Worm (Caenorhabditis elegans) whole organism, dauer: ENCODE data around the gene Y57A10A.4.
"Not testable (repeated sequence)": the region's sequence is repeated elsewhere in the genome, so short reads cannot be mapped to it uniquely, and the experiment has no call there.

Experiments used
- unc-62 ChIP-seq: sonication (generic microtip); optimal IDR thresholded peaks from 2 replicates; lab custom pipeline; 2017; ENCODE audit warnings: missing biosample characterization, missing genetic modification reagents, missing genetic modification characterization

Gene Y57A10A.4

ce11 chrII:12151640-12152039 is at the start of gene Y57A10A.4:
TSS of gene Y57A10A.4 (plus strand) at chrII:12151940.
- TF ChIP-seq unc-62 (GFP tag; lab: Kevin White, UChicago), result not testable (repeated sequence)

DNA sequence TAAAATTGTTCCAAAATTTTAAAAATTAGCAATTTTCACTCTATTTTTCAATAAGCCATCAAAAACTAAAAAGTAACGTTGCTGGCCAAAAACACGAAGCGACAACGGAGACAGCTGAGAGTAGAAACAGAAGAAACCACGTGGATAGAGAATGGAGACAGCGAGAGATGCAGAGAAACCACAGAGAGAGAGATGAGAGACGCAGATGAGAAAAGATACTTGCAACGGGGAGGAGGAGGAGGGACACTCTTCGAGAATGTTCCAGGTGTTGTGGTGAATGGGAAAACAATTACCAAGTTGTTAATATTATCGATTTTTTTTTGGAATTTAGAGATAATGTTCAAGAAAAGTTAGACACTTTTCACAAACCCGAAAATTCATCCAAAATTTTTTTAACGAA is 49.4 kb upstream of the Y57A10A.4 start:
- TF ChIP-seq unc-62 (GFP tag; lab: Kevin White, UChicago), result no peak

- TF ChIP-seq unc-62 (GFP tag; lab: Kevin White, UChicago), result no peak
Measured at ce11 chrII:12107840-12108239, 43.9 kb upstream of the Y57A10A.4 start, which contains the start of gene Y17G7B.18. TSS of gene Y17G7B.18 (minus strand) at chrII:12107857.

- TF ChIP-seq unc-62 (GFP tag; lab: Kevin White, UChicago), result no peak
Measured at ce11 chrII:12108843-12109242, 42.9 kb upstream of the Y57A10A.4 start.

- TF ChIP-seq unc-62 (GFP tag; lab: Kevin White, UChicago), result no peak
Measured at ce11 chrII:12110997-12111396, 40.7 kb upstream of the Y57A10A.4 start.

ce11 chrII:12130393-12130792 is 21.3 kb upstream of the Y57A10A.4 start:
- TF ChIP-seq unc-62 (GFP tag; lab: Kevin White, UChicago), result no peak

DNA sequence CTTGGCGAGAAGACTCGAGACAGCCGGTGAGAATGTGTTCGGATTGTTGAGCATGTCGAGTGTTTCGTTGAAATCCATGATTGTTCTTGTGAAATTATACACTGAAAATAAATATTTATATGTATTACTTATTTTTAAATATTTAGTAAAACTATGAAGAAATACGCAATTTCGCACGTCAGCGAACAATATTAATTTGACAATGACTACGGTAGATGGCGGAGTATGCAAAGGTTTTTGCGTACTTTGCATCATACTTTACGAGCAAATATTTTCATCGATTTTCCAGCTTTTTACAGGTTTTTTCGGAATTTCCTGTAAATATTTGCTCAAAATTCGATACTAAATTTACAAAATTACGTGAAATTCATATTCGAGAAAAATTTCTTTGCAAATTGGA is 20.9 kb upstream of the Y57A10A.4 start, which contains the start of gene set-24:
Gene set-24 (minus strand): TSS at position 101 of the 400 bp plus-strand sequence.
- no peak for TF ChIP-seq unc-62 (GFP tag; lab: Kevin White, UChicago)

- TF ChIP-seq unc-62 (GFP tag; lab: Kevin White, UChicago), result no peak
Measured at ce11 chrII:12137983-12138382, 13.8 kb upstream of the Y57A10A.4 start.

DNA sequence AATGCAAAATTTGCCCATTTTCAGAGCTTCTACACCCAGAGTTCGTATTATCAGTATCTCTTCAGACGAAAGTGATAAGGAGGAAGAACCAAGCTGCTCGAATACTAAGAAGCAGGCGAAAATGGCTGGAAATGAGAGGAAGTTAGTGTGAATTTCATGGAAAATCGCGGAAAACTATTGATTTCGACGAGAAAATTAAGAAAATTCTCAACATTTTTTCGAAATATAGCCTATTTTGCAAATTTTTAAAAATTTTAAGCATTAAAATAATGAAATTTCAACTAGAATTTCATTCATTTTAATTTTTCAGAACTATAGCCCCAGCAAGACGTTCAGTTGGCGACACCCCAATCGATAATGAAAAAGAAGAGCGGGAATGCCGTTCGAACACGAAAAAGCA is 8.2 kb upstream of the Y57A10A.4 start:
- TF ChIP-seq unc-62 (GFP tag; lab: Kevin White, UChicago), result no peak

DNA sequence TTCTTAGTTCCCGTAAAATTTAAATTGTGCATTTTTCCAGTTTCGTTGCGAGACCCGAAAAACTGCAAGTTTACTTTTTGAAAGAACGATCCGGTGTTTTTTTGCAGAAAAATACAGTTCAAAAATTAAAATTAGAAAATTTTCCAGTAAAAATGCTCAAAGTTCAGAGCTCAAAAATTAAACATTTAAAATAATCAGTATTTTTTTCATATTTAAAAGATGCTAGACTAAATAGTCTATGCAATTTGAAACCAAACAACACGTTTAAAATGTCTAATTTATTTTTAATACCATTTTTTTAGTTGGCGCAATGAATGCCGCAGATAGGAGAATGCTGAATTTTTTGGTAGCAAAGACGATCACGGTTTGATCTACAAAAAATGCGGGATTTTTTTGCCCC is 4.4 kb upstream of the Y57A10A.4 start, which contains the start of gene Y57A10A.2:
Gene Y57A10A.2 (plus strand): TSS at position 301 of the 400 bp plus-strand sequence.
- TF ChIP-seq unc-62 (GFP tag; lab: Kevin White, UChicago), result no peak

- TF ChIP-seq unc-62 (GFP tag; lab: Kevin White, UChicago), result no peak
Measured at ce11 chrII:12150227-12150626, 1.5 kb upstream of the Y57A10A.4 start.

ce11 chrII:12154186-12154585 is 2.4 kb downstream of the Y57A10A.4 start, which contains the start of gene Y57A10A.5:
TSS of gene Y57A10A.5 (plus strand) at chrII:12154486.
- TF ChIP-seq unc-62 (GFP tag; lab: Kevin White, UChicago), result not testable (repeated sequence)

ce11 chrII:12162997-12163396 is 11.3 kb downstream of the Y57A10A.4 start:
- TF ChIP-seq unc-62 (GFP tag; lab: Kevin White, UChicago), result no peak

DNA sequence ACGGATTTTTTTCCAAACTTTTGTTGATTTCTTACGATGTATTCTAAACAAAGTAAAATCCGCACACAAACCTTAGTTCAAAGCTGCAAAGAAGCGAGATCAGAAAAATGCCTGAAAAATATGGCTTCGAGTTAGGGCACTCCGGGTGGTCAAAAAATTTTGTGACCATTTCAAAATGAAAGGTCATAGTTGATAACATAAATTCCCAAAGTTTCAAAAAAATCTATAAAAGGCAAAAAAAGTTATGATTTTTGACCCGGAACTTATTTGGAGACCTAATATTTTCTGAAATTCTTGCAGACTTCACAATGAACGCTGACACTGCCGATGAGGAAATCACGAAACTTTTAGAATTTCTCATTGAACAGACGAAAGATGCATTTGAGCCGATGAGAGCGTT is 12.8 kb downstream of the Y57A10A.4 start, which contains the start of gene Y57A10A.8:
Gene Y57A10A.8 (plus strand): TSS at position 301 of the 400 bp plus-strand sequence.
- not testable (repeated sequence) for TF ChIP-seq unc-62 (GFP tag; lab: Kevin White, UChicago)

ce11 chrII:12169487-12170128 is 17.9 kb downstream of the Y57A10A.4 start:
- TF ChIP-seq unc-62 (GFP tag; lab: Kevin White, UChicago), result no peak

DNA sequence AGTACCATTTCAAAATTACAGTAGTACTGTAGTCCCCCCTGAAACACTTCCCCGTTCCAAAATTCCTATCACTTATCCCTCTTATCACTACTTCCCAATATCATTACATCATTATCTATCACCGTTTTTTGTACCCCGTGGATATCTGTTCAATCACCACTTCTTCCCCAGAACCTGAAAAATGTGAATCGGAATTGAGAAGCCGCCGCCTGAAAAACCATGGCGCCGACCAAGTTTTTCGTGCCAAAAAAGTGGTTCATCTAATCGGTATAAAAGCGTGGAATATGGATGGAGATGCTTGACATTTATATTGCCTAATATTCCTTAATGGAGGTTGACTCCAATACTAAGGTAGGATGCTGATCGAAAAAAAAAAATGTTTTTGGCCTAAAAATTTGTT is 20.5 kb downstream of the Y57A10A.4 start, which contains the start of gene rol-1:
Gene rol-1 (plus strand): TSS at position 301 of the 400 bp plus-strand sequence.
- TF ChIP-seq unc-62 (GFP tag; lab: Kevin White, UChicago), result no peak

DNA sequence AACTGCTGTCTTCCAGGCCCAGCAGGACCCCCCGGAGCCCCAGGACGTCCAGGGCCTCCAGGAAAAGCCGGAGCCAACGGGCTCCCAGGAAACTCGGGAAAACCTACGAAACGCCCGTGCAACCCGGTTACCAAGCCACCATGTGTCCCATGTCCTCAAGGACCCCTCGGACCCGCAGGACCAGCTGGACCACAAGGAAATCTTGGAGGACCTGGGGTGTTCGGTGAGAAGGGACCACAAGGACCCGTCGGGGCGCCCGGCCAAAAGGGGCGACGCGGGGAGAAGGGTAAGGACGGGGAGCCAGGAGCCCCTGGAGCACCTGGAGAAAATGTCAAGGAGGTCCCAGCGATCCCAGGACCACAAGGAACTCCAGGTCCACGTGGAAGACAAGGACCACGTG is 23.7 kb downstream of the Y57A10A.4 start:
- no peak for TF ChIP-seq unc-62 (GFP tag; lab: Kevin White, UChicago)
